Worm (Caenorhabditis elegans): Measurements from ENCODE around the gene col-78.

- TF ChIP-seq C08G9.2 (tag; optimal IDR thresholded peaks at IDR 0.05): no peak
- TF ChIP-seq ama-1 (optimal IDR thresholded peaks at IDR 0.05): no peak
- no peak for TF ChIP-seq nfya-1 (tag; optimal IDR thresholded peaks at IDR 0.05)
- TF ChIP-seq lin-11 (tag; optimal IDR thresholded peaks at IDR 0.05): no peak
- no peak for TF ChIP-seq pha-4 (tag; optimal IDR thresholded peaks at IDR 0.05)
- TF ChIP-seq hlh-30 (tag; optimal IDR thresholded peaks at IDR 0.05; ENCODE audit: insufficient read depth): no peak
- TF ChIP-seq ceh-30 (tag; optimal IDR thresholded peaks at IDR 0.05): no peak
- TF ChIP-seq Y22D7AL.16 (tag; optimal IDR thresholded peaks at IDR 0.05): no peak
Observed at ce11 chrII:9107095-9107769, 45.1 kb upstream of the col-78 start, which contains the start of gene dyrb-1.

Measured in whole organism, late embryonic.